Fruit fly (Drosophila melanogaster) whole organism, embryonic: ENCODE results near the gene dob.
A peak's percentile ranks its signal among the peaks of the same experiment; 100 is the strongest.

Experiments used
- Blimp-1 ChIP-seq: fragments of 200-800 bp; sonication (Bioruptor generic); optimal IDR thresholded peaks from 3 replicates; lab custom pipeline; 2018; ENCODE audit warnings: missing biosample characterization, missing genetic modification characterization, mild to moderate bottlenecking, moderate library complexity, missing genetic modification reagents
- CG10209 ChIP-seq: fragments of 200-800 bp; sonication (Bioruptor generic); optimal IDR thresholded peaks from 3 replicates; lab custom pipeline; 2017; ENCODE audit warnings: missing biosample characterization, mild to moderate bottlenecking, missing genetic modification characterization, missing genetic modification reagents
- CG10274 ChIP-seq: fragments of 200-800 bp; sonication (Bioruptor generic); optimal IDR thresholded peaks from 3 replicates; lab custom pipeline; 2017; ENCODE audit warnings: missing biosample characterization, mild to moderate bottlenecking, missing genetic modification characterization
- CG10431 ChIP-seq: fragments of 200-800 bp; sonication (Bioruptor generic); optimal IDR thresholded peaks from 3 replicates; lab custom pipeline; 2018; ENCODE audit warnings: missing biosample characterization, mild to moderate bottlenecking, missing genetic modification characterization
- CG12769 ChIP-seq: fragments of 200-800 bp; sonication (Bioruptor generic); optimal IDR thresholded peaks from 2 replicates; lab custom pipeline; 2019; ENCODE audit warnings: missing biosample characterization, mild to moderate bottlenecking, missing genetic modification characterization, moderate library complexity
- CG16779 ChIP-seq: fragments of 200-800 bp; sonication (Bioruptor generic); IDR thresholded peaks from 2 replicates; pipeline ENCODE4 v1.3.6; 2022; ENCODE audit warnings: missing biosample characterization, missing genetic modification characterization
- CG17328 ChIP-seq: fragments of 200-800 bp; sonication (Bioruptor generic); IDR thresholded peaks from 2 replicates; pipeline ENCODE4 v1.3.6; 2022; ENCODE audit warnings: missing biosample characterization, missing genetic modification characterization
- CG17361 ChIP-seq: fragments of 200-800 bp; sonication (Bioruptor generic); IDR thresholded peaks from 3 replicates; pipeline ENCODE4 v1.3.6; 2022; ENCODE audit warnings: missing biosample characterization, missing genetic modification characterization
- CG17829 ChIP-seq: fragments of 200-800 bp; optimal IDR thresholded peaks from 2 replicates; lab custom pipeline; 2019; ENCODE audit warnings: missing biosample characterization, mild to moderate bottlenecking, missing genetic modification characterization, moderate library complexity
- CG31224 ChIP-seq: fragments of 200-800 bp; sonication (Bioruptor generic); IDR thresholded peaks from 2 replicates; pipeline ENCODE4 v1.3.6; 2022; ENCODE audit warnings: missing biosample characterization, missing genetic modification characterization
- CG4730 ChIP-seq: fragments of 200-800 bp; sonication (Bioruptor generic); IDR thresholded peaks from 2 replicates; pipeline ENCODE4 v1.3.6; 2022; ENCODE audit warnings: missing biosample characterization, missing genetic modification characterization
- CG6654 ChIP-seq: fragments of 200-800 bp; sonication (Bioruptor generic); optimal IDR thresholded peaks from 2 replicates; lab custom pipeline; 2017; ENCODE audit warnings: missing biosample characterization, mild to moderate bottlenecking, missing genetic modification characterization
- CG6791 ChIP-seq: fragments of 200-800 bp; sonication (Bioruptor generic); IDR thresholded peaks from 3 replicates; pipeline ENCODE4 v1.3.6; 2022; ENCODE audit warnings: missing biosample characterization, missing genetic modification characterization; ENCODE audit not compliant: partially characterized antibody
- CG8359 ChIP-seq: fragments of 200-800 bp; sonication (Bioruptor generic); optimal IDR thresholded peaks from 2 replicates; lab custom pipeline; 2017; ENCODE audit warnings: missing biosample characterization, mild to moderate bottlenecking, missing genetic modification characterization, borderline replicate concordance
- CG8924 ChIP-seq: fragments of 200-800 bp; optimal IDR thresholded peaks from 3 replicates; lab custom pipeline; 2019; ENCODE audit warnings: missing biosample characterization, mild to moderate bottlenecking, missing genetic modification characterization, moderate library complexity
- CG9609 ChIP-seq: fragments of 200-800 bp; sonication (Bioruptor generic); optimal IDR thresholded peaks from 3 replicates; lab custom pipeline; 2016; ENCODE audit warnings: missing biosample characterization, missing genetic modification characterization
- CG9817 ChIP-seq: fragments of 200-800 bp; sonication (Bioruptor generic); optimal IDR thresholded peaks from 2 replicates; lab custom pipeline; 2018; ENCODE audit warnings: missing biosample characterization, mild to moderate bottlenecking, missing genetic modification characterization, moderate library complexity
- CTCF ChIP-seq: fragments of 200-800 bp; sonication (Bioruptor generic); optimal IDR thresholded peaks from 2 replicates; lab custom pipeline; 2017; ENCODE audit warnings: missing biosample characterization, mild to moderate bottlenecking, missing genetic modification characterization, moderate library complexity
- Dbx ChIP-seq: fragments of 200-800 bp; sonication (Bioruptor generic); IDR thresholded peaks from 3 replicates; pipeline ENCODE4 v1.3.6; 2022; ENCODE audit warnings: missing biosample characterization, missing genetic modification characterization
- Eip74EF ChIP-seq, 2 experiments: fragments of 200-800 bp in 1 of 2; fragments of >200 bp in 1 of 2; sonication (Bioruptor generic) in 1 of 2; optimal IDR thresholded peaks; 2 replicates each; lab custom pipeline; 2017 to 2019; ENCODE audit warnings: missing biosample characterization in 2 of 2, missing genetic modification characterization in 2 of 2, mild to moderate bottlenecking in 1 of 2, moderate library complexity in 1 of 2
- Ets97D ChIP-seq: fragments of 200-800 bp; sonication (Bioruptor generic); optimal IDR thresholded peaks from 3 replicates; lab custom pipeline; 2016; ENCODE audit warnings: missing biosample characterization, missing genetic modification characterization
- Fer3 ChIP-seq: fragments of 200-800 bp; sonication (Bioruptor generic); optimal IDR thresholded peaks from 2 replicates; lab custom pipeline; 2018; ENCODE audit warnings: missing biosample characterization, mild to moderate bottlenecking, missing genetic modification characterization, moderate library complexity
- H2.0 ChIP-seq: fragments of 200-800 bp; sonication (Bioruptor generic); IDR thresholded peaks from 2 replicates; pipeline ENCODE4 v1.3.6; 2022; ENCODE audit warnings: missing biosample characterization, missing genetic modification characterization
- Hmx ChIP-seq: fragments of 200-800 bp; sonication (Bioruptor generic); optimal IDR thresholded peaks from 2 replicates; lab custom pipeline; 2016; ENCODE audit warnings: missing biosample characterization, missing genetic modification characterization
- Hr39 ChIP-seq: fragments of >200 bp; optimal IDR thresholded peaks from 2 replicates; lab custom pipeline; 2017
- Jarid2 ChIP-seq: fragments of 200-800 bp; sonication (Bioruptor generic); optimal IDR thresholded peaks from 3 replicates; lab custom pipeline; 2017; ENCODE audit warnings: mild to moderate bottlenecking, missing biosample characterization, missing genetic modification reagents, missing genetic modification characterization
- Med ChIP-seq: fragments of 200-800 bp; sonication (Bioruptor generic); peaks from one replicate; lab custom pipeline; 2016; ENCODE audit warnings: missing biosample characterization, missing genetic modification characterization, mild to moderate bottlenecking, inconsistent platforms, moderate library complexity
- Poxn ChIP-seq: fragments of 200-800 bp; sonication (Bioruptor generic); IDR thresholded peaks from 2 replicates; pipeline ENCODE4 v1.3.6; 2022; ENCODE audit warnings: missing biosample characterization, missing genetic modification characterization
- al ChIP-seq: fragments of 200-800 bp; sonication (Bioruptor generic); IDR thresholded peaks from 2 replicates; pipeline ENCODE4 v1.3.6; 2022; ENCODE audit warnings: missing biosample characterization, missing genetic modification characterization
- ap ChIP-seq: fragments of 200-800 bp; sonication (Bioruptor generic); IDR thresholded peaks from 2 replicates; pipeline ENCODE4 v1.3.6; 2022; ENCODE audit warnings: missing biosample characterization, missing genetic modification characterization
- az2 ChIP-seq: fragments of 200-800 bp; sonication (Bioruptor generic); optimal IDR thresholded peaks from 3 replicates; lab custom pipeline; 2016; ENCODE audit warnings: missing biosample characterization, missing genetic modification characterization
- bab2 ChIP-seq: fragments of 200-800 bp; sonication (Bioruptor generic); optimal IDR thresholded peaks from 2 replicates; lab custom pipeline; 2016; ENCODE audit warnings: missing biosample characterization, missing genetic modification characterization
- chinmo ChIP-seq: fragments of 200-800 bp; sonication (Bioruptor generic); IDR thresholded peaks from 4 replicates; pipeline ENCODE4 v1.3.6; 2022; ENCODE audit warnings: missing biosample characterization, missing genetic modification characterization; ENCODE audit not compliant: partially characterized antibody
- chn ChIP-seq: fragments of 200-800 bp; sonication (Bioruptor generic); optimal IDR thresholded peaks from 2 replicates; lab custom pipeline; 2016; ENCODE audit warnings: missing biosample characterization, missing genetic modification characterization
- ci ChIP-seq: fragments of 200-800 bp; sonication (Bioruptor generic); IDR thresholded peaks from 3 replicates; pipeline ENCODE4 v1.3.6; 2022; ENCODE audit warnings: missing biosample characterization, missing genetic modification characterization
- danr ChIP-seq: fragments of 200-800 bp; sonication (Bioruptor generic); IDR thresholded peaks from 2 replicates; pipeline ENCODE4 v1.3.6; 2022; ENCODE audit warnings: missing biosample characterization, missing genetic modification characterization
- emc ChIP-seq: fragments of 200-800 bp; sonication (Bioruptor generic); optimal IDR thresholded peaks from 2 replicates; lab custom pipeline; 2016; ENCODE audit warnings: missing biosample characterization, missing genetic modification characterization
- fd96Cb ChIP-seq: fragments of 200-800 bp; sonication (Bioruptor generic); optimal IDR thresholded peaks from 2 replicates; lab custom pipeline; 2018; ENCODE audit warnings: missing biosample characterization, mild to moderate bottlenecking, missing genetic modification characterization, moderate library complexity
- fru ChIP-seq: fragments of >200 bp; optimal IDR thresholded peaks from 2 replicates; lab custom pipeline; 2017
- fu2 ChIP-seq: fragments of 200-800 bp; sonication (Bioruptor generic); optimal IDR thresholded peaks from 2 replicates; lab custom pipeline; 2016; ENCODE audit warnings: missing biosample characterization, missing genetic modification characterization
- gfzf ChIP-seq: fragments of 200-800 bp; sonication (Bioruptor generic); optimal IDR thresholded peaks from 2 replicates; lab custom pipeline; 2016; ENCODE audit warnings: missing biosample characterization, mild to moderate bottlenecking, missing genetic modification characterization, moderate library complexity
- gt ChIP-seq: fragments of 200-800 bp; sonication (Bioruptor generic); IDR thresholded peaks from 2 replicates; pipeline ENCODE4 v1.3.6; 2022; ENCODE audit warnings: missing biosample characterization, missing genetic modification characterization
- kay ChIP-seq: fragments of 200-800 bp; sonication (Bioruptor generic); optimal IDR thresholded peaks from 2 replicates; lab custom pipeline; 2016; ENCODE audit warnings: missing biosample characterization, missing genetic modification characterization
- kni ChIP-seq: fragments of 200-800 bp; sonication (Bioruptor generic); optimal IDR thresholded peaks from 3 replicates; lab custom pipeline; 2017; ENCODE audit warnings: mild to moderate bottlenecking, missing biosample characterization, missing genetic modification reagents, missing genetic modification characterization
- lilli ChIP-seq: fragments of 200-800 bp; sonication (Bioruptor generic); optimal IDR thresholded peaks from 3 replicates; lab custom pipeline; 2016; ENCODE audit warnings: missing biosample characterization, missing genetic modification characterization
- nom ChIP-seq: fragments of 200-800 bp; sonication (Bioruptor generic); optimal IDR thresholded peaks from 2 replicates; lab custom pipeline; 2017; ENCODE audit warnings: missing biosample characterization, missing genetic modification characterization, mild to moderate bottlenecking, moderate library complexity, missing genetic modification reagents
- sens-2 ChIP-seq: fragments of 200-800 bp; sonication (Bioruptor generic); IDR thresholded peaks from 2 replicates; pipeline ENCODE4 v1.3.6; 2022; ENCODE audit warnings: missing biosample characterization, missing genetic modification characterization
- shn ChIP-seq: fragments of 200-800 bp; sonication (Bioruptor generic); optimal IDR thresholded peaks from 3 replicates; lab custom pipeline; 2016; ENCODE audit warnings: missing biosample characterization, missing genetic modification characterization
- tup ChIP-seq: fragments of 200-800 bp; sonication (Bioruptor generic); optimal IDR thresholded peaks from 2 replicates; lab custom pipeline; 2016; ENCODE audit warnings: missing biosample characterization, mild to moderate bottlenecking, missing genetic modification characterization, moderate library complexity
- vvl ChIP-seq: fragments of 200-800 bp; sonication (Bioruptor generic); IDR thresholded peaks from 2 replicates; pipeline ENCODE4 v1.3.6; 2022; ENCODE audit warnings: missing biosample characterization, missing genetic modification characterization
- wor ChIP-seq: fragments of 200-800 bp; sonication (Bioruptor generic); IDR thresholded peaks from 2 replicates; pipeline ENCODE4 v1.3.6; 2022; ENCODE audit warnings: missing biosample characterization, missing genetic modification characterization
- zf30C ChIP-seq: fragments of 200-800 bp; sonication (Bioruptor generic); optimal IDR thresholded peaks from 3 replicates; lab custom pipeline; 2018; ENCODE audit warnings: missing biosample characterization, mild to moderate bottlenecking, missing genetic modification characterization

The dob gene

dm6 chrX:15024728-15025127, 42.1 kb upstream of the dob start:
- TF ChIP-seq Poxn (GFP tag; lab: Robert Waterston, UW) (no peak), kay (no peak), bab2 (GFP tag; lab: Kevin White, UChicago) (no peak), lilli (GFP tag; lab: Kevin White, UChicago) (no peak), CG6791 (GFP tag; lab: Robert Waterston, UW) (no peak), CG10209 (GFP tag; lab: Kevin White, UChicago) (no peak), CG10431 (GFP tag; lab: Kevin White, UChicago) (no peak), az2 (GFP tag; lab: Kevin White, UChicago) (no peak), nom (GFP tag; lab: Kevin White, UChicago) (peak; percentile 84), CG6654 (no peak), chn (GFP tag; lab: Kevin White, UChicago) (no peak), Fer3 (tag; lab: Kevin White, UChicago) (no peak), Med (GFP tag; lab: Kevin White, UChicago) (peak; percentile 52), zf30C (GFP tag; lab: Kevin White, UChicago) (no peak)

DNA sequence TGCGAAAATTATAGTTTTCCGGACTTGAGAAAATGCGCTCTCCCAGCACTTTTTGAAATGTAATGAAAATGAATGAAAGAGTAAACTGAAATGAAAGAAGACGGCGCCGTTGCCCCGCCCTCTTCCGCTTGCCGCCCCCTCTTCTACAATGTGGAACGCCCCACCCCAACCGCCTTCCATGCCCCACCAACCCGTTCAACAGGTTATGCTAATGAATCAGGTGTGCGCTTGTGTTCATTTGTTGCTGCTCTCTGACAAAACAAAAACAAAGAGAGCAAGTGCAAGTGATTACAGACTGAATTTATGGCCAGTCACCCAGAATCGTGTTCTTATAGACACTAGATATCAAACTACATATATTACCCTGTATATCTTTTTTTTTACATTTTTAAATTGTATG, 41.1 kb upstream of the dob start:
- TF ChIP-seq CG8359 (GFP tag; lab: Kevin White, UChicago) (no peak), CG8924 (tag; lab: Kevin White, UChicago) (peak; percentile 18), vvl (peak; percentile 88), bab2 (GFP tag; lab: Kevin White, UChicago) (no peak), shn (GFP tag; lab: Kevin White, UChicago) (no peak), nom (GFP tag; lab: Kevin White, UChicago) (peak; percentile 40), Dbx (GFP tag; lab: Robert Waterston, UW) (no peak), CG17328 (GFP tag; lab: Robert Waterston, UW) (no peak), CG4730 (GFP tag; lab: Robert Waterston, UW) (no peak), Blimp-1 (GFP tag; lab: Kevin White, UChicago) (peak; percentile 52), Ets97D (no peak), CG17829 (no peak), CG31224 (GFP tag; lab: Robert Waterston, UW) (no peak), gt (GFP tag; lab: Robert Waterston, UW) (no peak), Jarid2 (GFP tag; lab: Kevin White, UChicago) (no peak), CG9609 (GFP tag; lab: Kevin White, UChicago) (no peak), emc (GFP tag; lab: Kevin White, UChicago) (no peak), CTCF (GFP tag; lab: Kevin White, UChicago) (no peak), Eip74EF (GFP tag; optimal IDR thresholded peaks at IDR 0.05; lab: Kevin White, UChicago) (no peak), gfzf (GFP tag; lab: Kevin White, UChicago) (no peak), kni (GFP tag; lab: Kevin White, UChicago) (peak; percentile 43), Hmx (GFP tag; lab: Kevin White, UChicago) (no peak), Hr39 (lab: Kevin White, UChicago) (no peak), danr (GFP tag; lab: Robert Waterston, UW) (no peak), wor (GFP tag; lab: Robert Waterston, UW) (no peak), fu2 (no peak), H2.0 (GFP tag; lab: Robert Waterston, UW) (no peak), fru (no peak), sens-2 (GFP tag; lab: Robert Waterston, UW) (no peak), CG17361 (GFP tag; lab: Robert Waterston, UW) (no peak), fd96Cb (tag; lab: Kevin White, UChicago) (no peak), CG16779 (GFP tag; lab: Robert Waterston, UW) (no peak), ap (GFP tag; lab: Robert Waterston, UW) (no peak), ci (GFP tag; lab: Robert Waterston, UW) (0 out of 3 replicates have a peak, but pooled peaks have one; percentile 11), CG9817 (tag; lab: Kevin White, UChicago) (no peak), al (GFP tag; lab: Robert Waterston, UW) (no peak), CG10274 (no peak), chinmo (0 out of 4 replicates have a peak, but pooled peaks have one; percentile 56), tup (GFP tag; lab: Kevin White, UChicago) (no peak), CG12769 (tag; lab: Kevin White, UChicago) (no peak)
